Worm (Caenorhabditis elegans) whole organism, L4 larva: ENCODE data around the gene F47B7.4.
A peak's percentile ranks its signal among the peaks of the same experiment; 100 is the strongest.

ENCODE experiments used
- F10B5.3 ChIP-seq: sonication (generic microtip); optimal IDR thresholded peaks from 2 replicates; lab custom pipeline; 2016; ENCODE audit warnings: mild to moderate bottlenecking, missing genetic modification characterization, missing compliant biosample characterization
- F26F4.8 ChIP-seq: fragments of 200-800 bp; sonication (Bioruptor generic); conservative IDR thresholded peaks from 2 replicates; pipeline ENCODE4 v1.3.6; 2022; ENCODE audit warnings: missing genetic modification characterization, missing compliant biosample characterization
- T26A8.4 ChIP-seq: fragments of 200-800 bp; sonication (Bioruptor generic); IDR thresholded peaks from 2 replicates; pipeline ENCODE4 v1.3.6; 2022; ENCODE audit warnings: missing genetic modification characterization, missing compliant biosample characterization
- Y105C5A.15 ChIP-seq: fragments of 200-800 bp; sonication (Bioruptor generic); IDR thresholded peaks from 2 replicates; pipeline ENCODE4 v1.3.6; 2022; ENCODE audit warnings: missing genetic modification characterization, missing compliant biosample characterization
- Y75B8A.6 ChIP-seq: fragments of 200-800 bp; sonication (Bioruptor generic); IDR thresholded peaks from 2 replicates; pipeline ENCODE4 v1.3.6; 2022; ENCODE audit warnings: missing genetic modification reagents, missing genetic modification characterization, missing compliant biosample characterization
- aha-1 ChIP-seq: fragments of 150-350 bp; peaks from one replicate; lab custom pipeline; 2014; ENCODE audit warnings: missing biosample characterization, missing genetic modification characterization
- arid-1 ChIP-seq: fragments of 200-800 bp; sonication (Bioruptor generic); conservative IDR thresholded peaks from 2 replicates; pipeline ENCODE4 v1.3.6; 2022; ENCODE audit warnings: missing genetic modification reagents, missing genetic modification characterization, missing compliant biosample characterization
- attf-4 ChIP-seq: sonication (generic microtip); optimal IDR thresholded peaks from 3 replicates; lab custom pipeline; 2017; ENCODE audit warnings: missing biosample characterization, missing genetic modification characterization
- ceh-20 ChIP-seq: fragments of 200-800 bp; sonication (Bioruptor generic); IDR thresholded peaks from 2 replicates; pipeline ENCODE4 v1.3.6; 2022; ENCODE audit warnings: missing genetic modification reagents, missing genetic modification characterization, missing compliant biosample characterization
- ceh-32 ChIP-seq: sonication (generic microtip); optimal IDR thresholded peaks from 2 replicates; lab custom pipeline; 2016; ENCODE audit warnings: mild to moderate bottlenecking, missing genetic modification characterization, missing compliant biosample characterization; ENCODE audit not compliant: poor library complexity
- ceh-44 ChIP-seq: fragments of 200-800 bp; sonication (Bioruptor generic); IDR thresholded peaks from 2 replicates; pipeline ENCODE4 v1.3.6; 2022; ENCODE audit warnings: missing genetic modification reagents, missing genetic modification characterization, missing compliant biosample characterization
- ceh-62 ChIP-seq: sonication (generic microtip); optimal IDR thresholded peaks from 2 replicates; lab custom pipeline; 2017; ENCODE audit warnings: missing biosample characterization, missing genetic modification characterization
- ces-1 ChIP-seq: fragments of 150-350 bp; sonication (generic microtip); optimal IDR thresholded peaks from 4 replicates; lab custom pipeline; 2014; ENCODE audit warnings: missing biosample characterization, missing genetic modification reagents, missing genetic modification characterization
- daf-12 ChIP-seq: fragments of 150-350 bp; optimal IDR thresholded peaks from 2 replicates; lab custom pipeline; 2014; ENCODE audit warnings: missing biosample characterization, missing genetic modification reagents, missing genetic modification characterization
- daf-8 ChIP-seq: fragments of 200-800 bp; sonication (Bioruptor generic); IDR thresholded peaks from 2 replicates; pipeline ENCODE4 v1.3.6; 2022; ENCODE audit warnings: missing genetic modification characterization, missing compliant biosample characterization
- dmd-6 ChIP-seq: fragments of 200-800 bp; sonication (Bioruptor generic); IDR thresholded peaks from 2 replicates; pipeline ENCODE4 v1.3.6; 2022; ENCODE audit warnings: missing genetic modification reagents, missing genetic modification characterization, missing compliant biosample characterization
- dmd-9 ChIP-seq: fragments of 200-800 bp; sonication (Bioruptor generic); IDR thresholded peaks from 2 replicates; pipeline ENCODE4 v1.3.6; 2022; ENCODE audit warnings: missing genetic modification reagents, missing genetic modification characterization, missing compliant biosample characterization
- duxl-1 ChIP-seq: sonication (generic microtip); optimal IDR thresholded peaks from 2 replicates; lab custom pipeline; 2016; ENCODE audit warnings: mild to moderate bottlenecking, missing genetic modification characterization, moderate library complexity, missing compliant biosample characterization; ENCODE audit not compliant: poor library complexity
- fkh-10 ChIP-seq: fragments of 150-350 bp; optimal IDR thresholded peaks from 2 replicates; lab custom pipeline; 2014; ENCODE audit warnings: missing biosample characterization, missing genetic modification reagents, missing genetic modification characterization
- fos-1 ChIP-seq: fragments of 150-350 bp; optimal IDR thresholded peaks from 2 replicates; lab custom pipeline; 2014; ENCODE audit warnings: missing biosample characterization, missing genetic modification characterization
- gei-8 ChIP-seq: fragments of 200-800 bp; sonication (Bioruptor generic); optimal IDR thresholded peaks from 2 replicates; lab custom pipeline; 2018; ENCODE audit warnings: mild to moderate bottlenecking, missing genetic modification characterization, missing compliant biosample characterization
- hlh-30 ChIP-seq: sonication (generic microtip); optimal IDR thresholded peaks from 2 replicates; lab custom pipeline; 2017; ENCODE audit warnings: antibody characterized with exemption, mild to moderate bottlenecking, missing genetic modification characterization, missing compliant biosample characterization; ENCODE audit not compliant: insufficient read depth
- hmg-1.1 ChIP-seq: fragments of 200-800 bp; sonication (Bioruptor generic); IDR thresholded peaks from 2 replicates; pipeline ENCODE4 v1.3.6; 2022; ENCODE audit warnings: missing genetic modification reagents, missing genetic modification characterization, missing compliant biosample characterization
- lin-1 ChIP-seq: fragments of 200-800 bp; sonication (Bioruptor generic); IDR thresholded peaks from 2 replicates; pipeline ENCODE4 v1.3.6; 2022; ENCODE audit warnings: missing genetic modification reagents, missing genetic modification characterization, missing compliant biosample characterization
- lin-38 ChIP-seq: fragments of 200-800 bp; sonication (Bioruptor generic); IDR thresholded peaks from 2 replicates; pipeline ENCODE4 v1.3.6; 2022; ENCODE audit warnings: missing genetic modification reagents, missing genetic modification characterization, missing compliant biosample characterization
- lin-39 ChIP-seq: fragments of 150-350 bp; optimal IDR thresholded peaks from 2 replicates; lab custom pipeline; 2014; ENCODE audit warnings: missing biosample characterization, missing genetic modification reagents, missing genetic modification characterization
- lir-3 ChIP-seq: sonication (generic microtip); optimal IDR thresholded peaks from 2 replicates; lab custom pipeline; 2016; ENCODE audit warnings: mild to moderate bottlenecking, missing genetic modification characterization, missing compliant biosample characterization
- mdl-1 ChIP-seq, 2 experiments: fragments of 150-350 bp in 1 of 2; sonication (generic microtip) in 1 of 2; optimal IDR thresholded peaks; 2 replicates each; lab custom pipeline; 2014 to 2017; ENCODE audit warnings: missing biosample characterization in 2 of 2, missing genetic modification characterization in 2 of 2
- mdt-29 ChIP-seq: fragments of 200-800 bp; sonication (Bioruptor generic); IDR thresholded peaks from 2 replicates; pipeline ENCODE4 v1.3.6; 2022; ENCODE audit warnings: missing genetic modification reagents, missing genetic modification characterization, missing compliant biosample characterization
- mep-1 ChIP-seq: fragments of 150-350 bp; sonication (generic microtip); optimal IDR thresholded peaks from 3 replicates; lab custom pipeline; 2014; ENCODE audit warnings: missing biosample characterization, missing genetic modification characterization
- mxl-2 ChIP-seq: fragments of 200-800 bp; sonication (Bioruptor generic); conservative IDR thresholded peaks from 2 replicates; pipeline ENCODE4 v1.3.6; 2022; ENCODE audit warnings: missing genetic modification reagents, missing genetic modification characterization, missing compliant biosample characterization
- mxl-3 ChIP-seq: fragments of 200-800 bp; sonication (Bioruptor generic); optimal IDR thresholded peaks from 2 replicates; lab custom pipeline; 2018; ENCODE audit warnings: mild to moderate bottlenecking, missing genetic modification characterization, missing compliant biosample characterization
- nhr-102 ChIP-seq: sonication (generic microtip); optimal IDR thresholded peaks from 2 replicates; lab custom pipeline; 2016; ENCODE audit warnings: mild to moderate bottlenecking, missing genetic modification characterization, moderate library complexity, missing compliant biosample characterization
- nhr-25 ChIP-seq: sonication (generic microtip); optimal IDR thresholded peaks from 2 replicates; lab custom pipeline; 2017; ENCODE audit warnings: missing genetic modification characterization, mild to moderate bottlenecking, missing compliant biosample characterization, antibody characterized with exemption, moderate library complexity, borderline replicate concordance; ENCODE audit not compliant: insufficient read depth
- nhr-28 ChIP-seq: fragments of 150-350 bp; optimal IDR thresholded peaks from 2 replicates; lab custom pipeline; 2014; ENCODE audit warnings: missing biosample characterization, missing genetic modification characterization
- nhr-41 ChIP-seq: fragments of 200-800 bp; sonication (Bioruptor generic); IDR thresholded peaks from 2 replicates; pipeline ENCODE4 v1.3.6; 2022; ENCODE audit warnings: missing genetic modification reagents, missing genetic modification characterization, missing compliant biosample characterization
- nhr-42 ChIP-seq: fragments of 200-800 bp; sonication (Bioruptor generic); IDR thresholded peaks from 2 replicates; pipeline ENCODE4 v1.3.6; 2022; ENCODE audit warnings: missing genetic modification characterization, missing compliant biosample characterization
- nhr-48 ChIP-seq: sonication (generic microtip); optimal IDR thresholded peaks from 2 replicates; lab custom pipeline; 2016; ENCODE audit warnings: mild to moderate bottlenecking, missing genetic modification characterization, missing compliant biosample characterization
- nhr-6 ChIP-seq: fragments of 150-350 bp; optimal IDR thresholded peaks from 2 replicates; lab custom pipeline; 2014; ENCODE audit warnings: missing biosample characterization, missing genetic modification characterization
- nhr-76 ChIP-seq: fragments of 150-350 bp; optimal IDR thresholded peaks from 2 replicates; lab custom pipeline; 2014; ENCODE audit warnings: missing biosample characterization, missing genetic modification characterization
- nhr-77 ChIP-seq: fragments of 150-350 bp; optimal IDR thresholded peaks from 2 replicates; lab custom pipeline; 2014; ENCODE audit warnings: missing biosample characterization, missing genetic modification characterization
- rbr-2 ChIP-seq: sonication (generic microtip); optimal IDR thresholded peaks from 2 replicates; lab custom pipeline; 2016; ENCODE audit warnings: missing genotype, missing genetic modification characterization, missing compliant biosample characterization
- sdz-12 ChIP-seq: fragments of 200-800 bp; sonication (Bioruptor generic); optimal IDR thresholded peaks from 2 replicates; lab custom pipeline; 2018; ENCODE audit warnings: mild to moderate bottlenecking, missing genetic modification characterization, missing compliant biosample characterization
- set-16 ChIP-seq: fragments of 200-800 bp; sonication (Bioruptor generic); IDR thresholded peaks from 2 replicates; pipeline ENCODE4 v1.3.6; 2022; ENCODE audit warnings: missing genetic modification reagents, missing genetic modification characterization, missing compliant biosample characterization
- spr-1 ChIP-seq: sonication (generic microtip); optimal IDR thresholded peaks from 2 replicates; lab custom pipeline; 2016; ENCODE audit warnings: mild to moderate bottlenecking, missing genetic modification characterization, missing compliant biosample characterization
- tag-97 ChIP-seq: fragments of 200-800 bp; sonication (Bioruptor generic); IDR thresholded peaks from 2 replicates; pipeline ENCODE4 v1.3.6; 2022; ENCODE audit warnings: missing genetic modification characterization, missing compliant biosample characterization
- unc-130 ChIP-seq: sonication (generic microtip); optimal IDR thresholded peaks from 2 replicates; lab custom pipeline; 2016; ENCODE audit warnings: missing genetic modification reagents, missing genetic modification characterization, missing compliant biosample characterization
- unc-39 ChIP-seq: sonication (generic microtip); optimal IDR thresholded peaks from 2 replicates; lab custom pipeline; 2017; ENCODE audit warnings: missing biosample characterization, missing genetic modification characterization
- vab-7 ChIP-seq: fragments of 200-800 bp; sonication (Bioruptor generic); IDR thresholded peaks from 2 replicates; pipeline ENCODE4 v1.3.6; 2022; ENCODE audit warnings: missing genetic modification reagents, missing genetic modification characterization, missing compliant biosample characterization
- zag-1 ChIP-seq: fragments of 150-350 bp; optimal IDR thresholded peaks from 2 replicates; lab custom pipeline; 2014; ENCODE audit warnings: missing biosample characterization, missing genetic modification characterization
- zip-2 ChIP-seq: fragments of 150-350 bp; optimal IDR thresholded peaks from 2 replicates; lab custom pipeline; 2014; ENCODE audit warnings: missing biosample characterization, missing genetic modification characterization
- ztf-7 ChIP-seq: fragments of 150-350 bp; optimal IDR thresholded peaks from 2 replicates; lab custom pipeline; 2014; ENCODE audit warnings: missing biosample characterization, missing genetic modification characterization

Gene F47B7.4

ce11 chrX:3803314-3803713, 36.9 kb upstream of the F47B7.4 start, which contains the start of gene F35A5.8 (continued):
- 0 out of 2 replicates have a peak, but pooled peaks have one; percentile 45 for TF ChIP-seq dmd-9
- TF ChIP-seq unc-130 (GFP tag; lab: Kevin White, UChicago): no peak
- TF ChIP-seq ceh-62 (tag; lab: Kevin White, UChicago): no peak
- TF ChIP-seq mep-1 (tag; lab: Kevin White, UChicago): peak; percentile 86
- no peak for TF ChIP-seq lin-39
- TF ChIP-seq sdz-12 (GFP tag; lab: Kevin White, UChicago): no peak
- TF ChIP-seq nhr-25: no peak
- no peak for TF ChIP-seq set-16 (GFP tag; lab: Robert Waterston, UW)
- TF ChIP-seq ceh-32 (tag; lab: Kevin White, UChicago): no peak
- TF ChIP-seq daf-8 (GFP tag; lab: Robert Waterston, UW): no peak
- no peak for TF ChIP-seq vab-7
- TF ChIP-seq mxl-2 (GFP tag; lab: Robert Waterston, UW): no peak
- TF ChIP-seq fos-1 (tag; lab: Kevin White, UChicago): no peak
- TF ChIP-seq attf-4 (tag; lab: Kevin White, UChicago): no peak
- TF ChIP-seq mdl-1 (tag; optimal IDR thresholded peaks at IDR 0.05; lab: Kevin White, UChicago): peak in 1 of 2 experiments; percentile 48
- no peak for TF ChIP-seq tag-97 (GFP tag; lab: Robert Waterston, UW)
- peak; percentile 32; the same call in 1 of the 2 replicates for TF ChIP-seq nhr-42 (GFP tag; lab: Robert Waterston, UW)
- TF ChIP-seq nhr-48 (tag; lab: Kevin White, UChicago): peak; percentile 34
- no peak for TF ChIP-seq nhr-102 (tag; lab: Kevin White, UChicago)
- TF ChIP-seq F26F4.8 (GFP tag; lab: Robert Waterston, UW): no peak
- TF ChIP-seq lin-38 (GFP tag; lab: Robert Waterston, UW): no peak
- TF ChIP-seq ces-1: peak; percentile 64
- TF ChIP-seq rbr-2 (tag; lab: Kevin White, UChicago): peak; percentile 76
- TF ChIP-seq Y75B8A.6 (GFP tag; lab: Robert Waterston, UW): no peak
- no peak for TF ChIP-seq ceh-20
- no peak for TF ChIP-seq lin-1 (GFP tag; lab: Robert Waterston, UW)
- no peak for TF ChIP-seq unc-39 (tag; lab: Kevin White, UChicago)
- 0 out of 2 replicates have a peak, but pooled peaks have one; percentile 24 for TF ChIP-seq arid-1 (GFP tag; lab: Robert Waterston, UW)
- TF ChIP-seq daf-12 (tag; lab: Kevin White, UChicago): no peak
- TF ChIP-seq spr-1 (tag; lab: Kevin White, UChicago): peak; percentile 16
- no peak for TF ChIP-seq mdt-29 (GFP tag; lab: Robert Waterston, UW)
- TF ChIP-seq gei-8 (GFP tag; lab: Kevin White, UChicago): no peak
- peak; percentile 61 for TF ChIP-seq F10B5.3 (tag; lab: Kevin White, UChicago)
- TF ChIP-seq Y105C5A.15 (GFP tag; lab: Robert Waterston, UW): no peak
- TF ChIP-seq hmg-1.1 (GFP tag; lab: Robert Waterston, UW): peak; percentile 65
- peak; percentile 61 for TF ChIP-seq duxl-1 (tag; lab: Kevin White, UChicago)
- TF ChIP-seq nhr-41 (GFP tag; lab: Robert Waterston, UW): no peak
- TF ChIP-seq zip-2 (tag; lab: Kevin White, UChicago): no peak
- TF ChIP-seq nhr-28 (tag; lab: Kevin White, UChicago): peak; percentile 58
- TF ChIP-seq mxl-3 (GFP tag; lab: Kevin White, UChicago): peak; percentile 25
- no peak for TF ChIP-seq zag-1 (tag; lab: Kevin White, UChicago)
- TF ChIP-seq nhr-76 (tag; lab: Kevin White, UChicago): no peak
- TF ChIP-seq aha-1 (tag; lab: Kevin White, UChicago): peak; percentile 96
- TF ChIP-seq ceh-44 (GFP tag; lab: Robert Waterston, UW): no peak
- TF ChIP-seq dmd-6 (GFP tag; lab: Robert Waterston, UW): peak; percentile 48
- TF ChIP-seq nhr-6: peak; percentile 4
- TF ChIP-seq T26A8.4: peak; percentile 71
- TF ChIP-seq nhr-77: peak; percentile 25
- TF ChIP-seq hlh-30 (tag; lab: Kevin White, UChicago): peak; percentile 63
- no peak for TF ChIP-seq fkh-10
- peak; percentile 75 for TF ChIP-seq ztf-7 (tag; lab: Kevin White, UChicago)
- TF ChIP-seq lir-3 (tag; lab: Kevin White, UChicago): no peak
